Fruit fly (Drosophila melanogaster) whole organism, wandering third instar larva: ENCODE data around the gene crol.

Source experiments
- Dfd ChIP-seq: fragments of >200 bp; optimal IDR thresholded peaks from 2 replicates; lab custom pipeline; 2017; ENCODE audit warnings: missing biosample characterization, missing genetic modification characterization
- br ChIP-seq: fragments of 200-800 bp; sonication (Bioruptor generic); optimal IDR thresholded peaks from 2 replicates; lab custom pipeline; 2016; ENCODE audit warnings: missing biosample characterization, missing genetic modification characterization
- foxo ChIP-seq, 2 experiments: fragments of 200-800 bp; sonication (Bioruptor generic); optimal IDR thresholded peaks; 2 replicates in 1 of 2; 3 replicates in 1 of 2; lab custom pipeline; 2016 to 2017; ENCODE audit warnings: missing biosample characterization in 2 of 2, missing genetic modification characterization in 2 of 2

DNA sequence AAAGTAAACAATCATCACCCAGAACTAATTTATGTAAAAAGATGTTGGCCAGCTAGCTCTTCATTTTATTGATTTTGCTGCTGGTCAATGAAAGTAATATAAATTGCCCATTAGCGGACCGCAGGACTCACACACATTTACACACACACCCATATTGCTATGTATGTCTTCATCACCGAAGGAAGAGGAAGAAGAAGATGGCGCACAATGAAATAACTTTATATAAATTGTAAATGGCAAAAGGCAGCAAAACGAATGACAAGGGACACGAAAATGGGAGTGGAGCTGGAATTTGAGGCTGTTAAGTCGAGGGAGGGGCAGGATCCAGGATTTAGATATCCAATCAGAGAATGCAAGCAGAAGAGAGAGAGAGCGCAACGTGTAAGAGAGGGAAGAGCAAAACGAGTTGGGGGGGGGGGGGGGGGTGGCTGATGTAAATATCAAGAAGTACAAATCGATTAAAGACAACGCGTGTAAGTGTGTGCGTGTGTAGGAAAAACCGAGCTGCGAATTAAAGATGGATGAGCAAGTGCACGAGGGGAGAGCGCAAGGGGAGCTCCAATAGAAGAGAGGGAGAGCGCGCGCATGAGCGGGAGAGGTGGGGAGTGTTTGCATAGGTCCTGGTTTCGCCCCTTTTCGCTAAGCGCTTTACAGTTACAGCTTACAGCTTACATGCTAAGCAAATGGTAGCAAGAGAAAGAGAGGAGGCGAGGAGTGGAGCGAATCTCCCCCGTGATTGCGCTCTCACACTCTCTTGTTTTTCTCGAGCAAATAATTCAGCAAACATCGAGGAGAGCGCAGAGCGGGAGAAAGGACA, 4.8 kb downstream of the crol start:
- TF ChIP-seq br, result no peak
- peak; percentile 16 for TF ChIP-seq Dfd (GFP tag; lab: Kevin White, UChicago)
- TF ChIP-seq foxo (GFP tag; optimal IDR thresholded peaks at IDR 0.05; lab: Kevin White, UChicago), result no peak
